Worm (Caenorhabditis elegans) whole organism, late embryonic: Measurements from ENCODE around the gene F15E6.5.

Experiments
- C08G9.2 ChIP-seq: sonication (generic microtip); optimal IDR thresholded peaks from 2 replicates; lab custom pipeline; 2016; ENCODE audit warnings: mild to moderate bottlenecking, missing genetic modification characterization, moderate library complexity, missing compliant biosample characterization
- C38D4.7 ChIP-seq: fragments of 200-800 bp; sonication (Bioruptor generic); optimal IDR thresholded peaks from 2 replicates; lab custom pipeline; 2018; ENCODE audit warnings: mild to moderate bottlenecking, missing genetic modification characterization, moderate library complexity, missing compliant biosample characterization
- K02D7.2 ChIP-seq: sonication (generic microtip); optimal IDR thresholded peaks from 2 replicates; lab custom pipeline; 2017; ENCODE audit warnings: mild to moderate bottlenecking, missing genetic modification characterization, missing compliant biosample characterization
- ama-1 ChIP-seq: fragments of 150-350 bp; optimal IDR thresholded peaks from 2 replicates; lab custom pipeline; 2014
- ceh-22 ChIP-seq: sonication (generic microtip); optimal IDR thresholded peaks from 2 replicates; lab custom pipeline; 2017; ENCODE audit warnings: missing biosample characterization, missing genetic modification characterization
- dve-1 ChIP-seq: sonication (generic microtip); optimal IDR thresholded peaks from 2 replicates; lab custom pipeline; 2017; ENCODE audit warnings: antibody characterized with exemption, mild to moderate bottlenecking, missing genetic modification characterization, missing compliant biosample characterization
- fax-1 ChIP-seq: sonication (generic microtip); optimal IDR thresholded peaks from 2 replicates; lab custom pipeline; 2016; ENCODE audit warnings: missing genotype, missing genetic modification characterization, missing compliant biosample characterization
- nhr-11 ChIP-seq: fragments of 150-350 bp; optimal IDR thresholded peaks from 2 replicates; lab custom pipeline; 2014; ENCODE audit warnings: missing biosample characterization, missing genetic modification characterization
- pax-1 ChIP-seq: fragments of 150-350 bp; optimal IDR thresholded peaks from 2 replicates; lab custom pipeline; 2014; ENCODE audit warnings: missing biosample characterization, missing genetic modification characterization
- sox-2 ChIP-seq: fragments of 200-800 bp; sonication (Bioruptor generic); IDR thresholded peaks from 2 replicates; pipeline ENCODE4 v1.3.6; 2022; ENCODE audit warnings: missing genetic modification reagents, missing genetic modification characterization, missing compliant biosample characterization
- sox-4 ChIP-seq: sonication (generic microtip); optimal IDR thresholded peaks from 2 replicates; lab custom pipeline; 2017; ENCODE audit warnings: mild to moderate bottlenecking, missing genetic modification characterization, inconsistent platforms, missing compliant biosample characterization
- unc-55 ChIP-seq: sonication (generic microtip); optimal IDR thresholded peaks from 2 replicates; lab custom pipeline; 2017; ENCODE audit warnings: missing biosample characterization, missing genetic modification reagents, missing genetic modification characterization
- unc-86 ChIP-seq: sonication (generic microtip); optimal IDR thresholded peaks from 2 replicates; lab custom pipeline; 2016; ENCODE audit warnings: missing genetic modification characterization, missing compliant biosample characterization

DNA sequence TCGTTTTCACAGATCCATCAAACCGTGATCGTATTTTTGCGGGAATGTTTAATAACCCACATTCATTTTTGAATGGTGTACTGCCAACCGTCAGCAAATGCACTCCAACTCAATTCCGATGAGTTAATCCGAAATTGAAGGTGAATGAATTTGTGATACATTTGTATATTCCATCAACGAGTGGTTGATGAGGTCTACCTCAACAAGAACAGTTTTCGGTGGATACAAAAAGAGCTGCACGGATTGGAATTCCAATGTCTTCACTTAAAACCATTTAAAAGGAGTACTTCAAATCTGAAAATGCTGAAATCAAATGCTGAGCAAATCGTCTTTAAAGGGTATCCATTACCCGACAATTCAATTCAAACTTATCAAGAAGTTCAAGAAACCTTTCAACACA lies at the start of gene F15E6.5:
- TF ChIP-seq unc-86 (tag; lab: Kevin White, UChicago), result no peak
- TF ChIP-seq sox-4 (tag; lab: Kevin White, UChicago), result no peak
- no peak for TF ChIP-seq unc-55 (GFP tag; lab: Kevin White, UChicago)
- no peak for TF ChIP-seq pax-1 (tag; lab: Kevin White, UChicago)
- TF ChIP-seq C08G9.2 (tag; lab: Kevin White, UChicago), result no peak
- no peak for TF ChIP-seq sox-2
- TF ChIP-seq C38D4.7 (GFP tag; lab: Kevin White, UChicago), result no peak
- no peak for TF ChIP-seq dve-1 (tag; lab: Kevin White, UChicago)
- no peak for TF ChIP-seq ama-1 (lab: Kevin White, UChicago)
- no peak for TF ChIP-seq fax-1 (tag; lab: Kevin White, UChicago)
- no peak for TF ChIP-seq nhr-11
- no peak for TF ChIP-seq ceh-22
- TF ChIP-seq K02D7.2 (tag; lab: Kevin White, UChicago), result no peak
